Worm (Caenorhabditis elegans) whole organism, L4/young adult: Measurements from ENCODE around the gene stt-3.

ENCODE experiments used
- W03F9.2 ChIP-seq: fragments of 150-350 bp; optimal IDR thresholded peaks from 2 replicates; lab custom pipeline; 2014; ENCODE audit warnings: missing biosample characterization, missing genetic modification characterization
- dao-5 ChIP-seq: sonication (generic microtip); optimal IDR thresholded peaks from 2 replicates; lab custom pipeline; 2016; ENCODE audit warnings: missing genotype, missing genetic modification characterization, moderate library complexity, missing compliant biosample characterization
- him-1 ChIP-seq: sonication (generic microtip); optimal IDR thresholded peaks from 2 replicates; lab custom pipeline; 2016; ENCODE audit warnings: missing genotype, missing genetic modification reagents, missing genetic modification characterization, missing compliant biosample characterization

- TF ChIP-seq him-1 (tag; lab: Kevin White, UChicago): no peak
- TF ChIP-seq dao-5: no peak
- TF ChIP-seq W03F9.2 (tag; lab: Kevin White, UChicago): no peak
Measured at ce11 chrIII:6295972-6296700, 47.7 kb downstream of the stt-3 start, which contains the start of gene F47D12.7.
